Worm (Caenorhabditis elegans): Measurements from ENCODE around the gene wah-1.

DNA sequence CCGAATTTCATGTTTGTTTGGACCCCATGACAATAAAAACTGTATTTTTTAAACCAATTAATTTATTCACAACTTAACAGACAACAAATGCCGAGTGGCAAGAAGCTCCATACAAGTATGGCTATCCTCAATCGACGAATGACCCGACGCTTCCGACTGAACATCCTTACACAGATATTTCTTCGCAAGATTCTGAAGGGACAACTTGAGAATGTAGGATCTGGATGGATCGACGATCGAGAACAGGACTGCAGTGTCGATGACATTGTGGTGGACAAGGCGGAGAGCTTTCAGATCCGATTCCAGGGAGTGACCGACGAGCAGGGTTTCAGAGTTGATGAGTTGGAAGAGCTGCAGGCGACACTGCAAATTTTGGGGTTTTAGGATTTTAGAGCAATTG, 9.6 kb downstream of the wah-1 start:
- no peak for TF ChIP-seq pha-4 (tag; optimal IDR thresholded peaks at IDR 0.05)
- no peak for TF ChIP-seq unc-39 (tag; optimal IDR thresholded peaks at IDR 0.05)
- no peak for TF ChIP-seq elt-1 (tag; optimal IDR thresholded peaks at IDR 0.05)
- no peak for TF ChIP-seq nfya-1 (tag; optimal IDR thresholded peaks at IDR 0.05; ENCODE audit: insufficient read depth)

Data from whole organism, L3 larva.